Fruit fly (Drosophila melanogaster) whole organism, embryonic: Measurements from ENCODE around the gene dnc.

ENCODE experiments used
- ATbp ChIP-seq: fragments of 200-800 bp; sonication (Bioruptor generic); optimal IDR thresholded peaks from 2 replicates; lab custom pipeline; 2017; ENCODE audit warnings: missing biosample characterization, mild to moderate bottlenecking, missing genetic modification characterization, missing genetic modification reagents
- Atf3 ChIP-seq: fragments of 200-800 bp; sonication (Bioruptor generic); optimal IDR thresholded peaks from 3 replicates; lab custom pipeline; 2016; ENCODE audit warnings: missing biosample characterization, missing genetic modification characterization
- Awh ChIP-seq: fragments of 200-800 bp; sonication (Bioruptor generic); IDR thresholded peaks from 2 replicates; pipeline ENCODE4, ENCODE4 v1.3.6; 2022; ENCODE audit warnings: missing biosample characterization, missing genetic modification characterization
- Blimp-1 ChIP-seq: fragments of 200-800 bp; sonication (Bioruptor generic); optimal IDR thresholded peaks from 3 replicates; lab custom pipeline; 2018; ENCODE audit warnings: missing biosample characterization, missing genetic modification characterization, mild to moderate bottlenecking, moderate library complexity, missing genetic modification reagents
- CG10267 ChIP-seq: fragments of 200-800 bp; sonication (Bioruptor generic); optimal IDR thresholded peaks from 2 replicates; lab custom pipeline; 2018; ENCODE audit warnings: missing biosample characterization, mild to moderate bottlenecking, missing genetic modification characterization, moderate library complexity
- CG11247 ChIP-seq: fragments of 200-800 bp; sonication (Bioruptor generic); IDR thresholded peaks from 2 replicates; pipeline ENCODE4 v1.3.6; 2022; ENCODE audit warnings: missing biosample characterization, missing genetic modification characterization
- CG11398 ChIP-seq: fragments of 200-800 bp; sonication (Bioruptor generic); optimal IDR thresholded peaks from 2 replicates; lab custom pipeline; 2016; ENCODE audit warnings: missing biosample characterization, missing genetic modification characterization
- CG11504 ChIP-seq: fragments of 200-800 bp; sonication (Bioruptor generic); optimal IDR thresholded peaks from 3 replicates; lab custom pipeline; 2019; ENCODE audit warnings: missing biosample characterization, mild to moderate bottlenecking, missing genetic modification characterization, moderate library complexity
- CG12155 ChIP-seq: fragments of 200-800 bp; sonication (Bioruptor generic); optimal IDR thresholded peaks from 3 replicates; lab custom pipeline; 2016; ENCODE audit warnings: missing biosample characterization, missing genetic modification characterization
- CG12236 ChIP-seq: fragments of 200-800 bp; sonication (Bioruptor generic); optimal IDR thresholded peaks from 2 replicates; lab custom pipeline; 2016; ENCODE audit warnings: missing biosample characterization, missing genetic modification characterization
- CG14441 ChIP-seq: fragments of 200-800 bp; sonication (Bioruptor generic); IDR thresholded peaks from 2 replicates; pipeline ENCODE4 v1.3.6; 2022; ENCODE audit warnings: missing biosample characterization, missing genetic modification characterization
- CG17186 ChIP-seq: fragments of 200-800 bp; sonication (Bioruptor generic); optimal IDR thresholded peaks from 3 replicates; lab custom pipeline; 2017; ENCODE audit warnings: missing biosample characterization, missing genetic modification reagents, missing genetic modification characterization
- CG17361 ChIP-seq: fragments of 200-800 bp; sonication (Bioruptor generic); IDR thresholded peaks from 3 replicates; pipeline ENCODE4 v1.3.6; 2022; ENCODE audit warnings: missing biosample characterization, missing genetic modification characterization
- CG18619 ChIP-seq: fragments of 200-800 bp; sonication (Bioruptor generic); optimal IDR thresholded peaks from 3 replicates; lab custom pipeline; 2017; ENCODE audit warnings: missing biosample characterization, mild to moderate bottlenecking, missing genetic modification characterization
- CG2712 ChIP-seq: fragments of 200-800 bp; optimal IDR thresholded peaks from 3 replicates; lab custom pipeline; 2019; ENCODE audit warnings: missing biosample characterization, mild to moderate bottlenecking, missing genetic modification characterization, moderate library complexity
- CG2889 ChIP-seq: fragments of 200-800 bp; sonication (Bioruptor generic); IDR thresholded peaks from 3 replicates; pipeline ENCODE4 v1.3.6; 2022; ENCODE audit warnings: missing biosample characterization, missing genetic modification characterization
- CG3065 ChIP-seq: fragments of 200-800 bp; sonication (Bioruptor generic); optimal IDR thresholded peaks from 2 replicates; lab custom pipeline; 2016; ENCODE audit warnings: missing biosample characterization, missing genetic modification characterization
- CG31224 ChIP-seq: fragments of 200-800 bp; sonication (Bioruptor generic); IDR thresholded peaks from 2 replicates; pipeline ENCODE4 v1.3.6; 2022; ENCODE audit warnings: missing biosample characterization, missing genetic modification characterization
- CG3407 ChIP-seq: fragments of 200-800 bp; sonication (Bioruptor generic); optimal IDR thresholded peaks from 2 replicates; lab custom pipeline; 2018; ENCODE audit warnings: missing biosample characterization, mild to moderate bottlenecking, missing genetic modification characterization
- CG34422 ChIP-seq: fragments of 200-800 bp; sonication (Bioruptor generic); IDR thresholded peaks from 3 replicates; pipeline ENCODE4 v1.3.6; 2022; ENCODE audit warnings: missing biosample characterization, missing genetic modification characterization
- CG4617 ChIP-seq: fragments of 200-800 bp; sonication (Bioruptor generic); optimal IDR thresholded peaks from 3 replicates; lab custom pipeline; 2016; ENCODE audit warnings: missing biosample characterization, missing genetic modification characterization, borderline replicate concordance
- CG5180 ChIP-seq: fragments of 200-800 bp; sonication (Bioruptor generic); optimal IDR thresholded peaks from 3 replicates; lab custom pipeline; 2017; ENCODE audit warnings: missing biosample characterization, missing genetic modification characterization, mild to moderate bottlenecking, moderate library complexity, missing genetic modification reagents
- CG7556 ChIP-seq: fragments of 200-800 bp; sonication (Bioruptor generic); optimal IDR thresholded peaks from 2 replicates; lab custom pipeline; 2017; ENCODE audit warnings: missing biosample characterization, mild to moderate bottlenecking, missing genetic modification characterization
- CG8089 ChIP-seq: fragments of 200-800 bp; sonication (Bioruptor generic); optimal IDR thresholded peaks from 3 replicates; lab custom pipeline; 2016; ENCODE audit warnings: missing biosample characterization, missing genetic modification characterization
- CHES-1-like ChIP-seq: fragments of 200-800 bp; sonication (Bioruptor generic); optimal IDR thresholded peaks from 2 replicates; lab custom pipeline; 2016; ENCODE audit warnings: missing biosample characterization, missing genetic modification characterization
- Ets97D ChIP-seq: fragments of 200-800 bp; sonication (Bioruptor generic); optimal IDR thresholded peaks from 3 replicates; lab custom pipeline; 2016; ENCODE audit warnings: missing biosample characterization, missing genetic modification characterization
- Hand ChIP-seq: fragments of 200-800 bp; sonication (Bioruptor generic); optimal IDR thresholded peaks from 2 replicates; lab custom pipeline; 2017; ENCODE audit warnings: mild to moderate bottlenecking, missing biosample characterization, missing genetic modification reagents, missing genetic modification characterization
- Poxn ChIP-seq: fragments of 200-800 bp; sonication (Bioruptor generic); IDR thresholded peaks from 2 replicates; pipeline ENCODE4 v1.3.6; 2022; ENCODE audit warnings: missing biosample characterization, missing genetic modification characterization
- ab ChIP-seq: fragments of 200-800 bp; sonication (Bioruptor generic); optimal IDR thresholded peaks from 2 replicates; lab custom pipeline; 2016; ENCODE audit warnings: missing biosample characterization, missing genetic modification characterization
- chn ChIP-seq: fragments of 200-800 bp; sonication (Bioruptor generic); optimal IDR thresholded peaks from 2 replicates; lab custom pipeline; 2016; ENCODE audit warnings: missing biosample characterization, missing genetic modification characterization
- cwo ChIP-seq: fragments of 200-800 bp; sonication (Bioruptor generic); optimal IDR thresholded peaks from 3 replicates; lab custom pipeline; 2017; ENCODE audit warnings: missing biosample characterization, missing genetic modification characterization, mild to moderate bottlenecking, moderate library complexity, missing genetic modification reagents
- dmrt11E ChIP-seq: fragments of 200-800 bp; sonication (Bioruptor generic); optimal IDR thresholded peaks from 3 replicates; lab custom pipeline; 2018; ENCODE audit warnings: missing biosample characterization, mild to moderate bottlenecking, missing genetic modification characterization, moderate library complexity
- dpn ChIP-seq, 2 experiments: fragments of 200-800 bp; sonication (Bioruptor generic); optimal IDR thresholded peaks; 3 replicates each; lab custom pipeline; 2016; ENCODE audit warnings: missing biosample characterization in 2 of 2, missing genetic modification characterization in 2 of 2
- eyg ChIP-seq: fragments of 200-800 bp; sonication (Bioruptor generic); optimal IDR thresholded peaks from 3 replicates; lab custom pipeline; 2016; ENCODE audit warnings: missing biosample characterization, missing genetic modification characterization
- fd64A ChIP-seq: fragments of 200-800 bp; sonication (Bioruptor generic); optimal IDR thresholded peaks from 3 replicates; lab custom pipeline; 2018; ENCODE audit warnings: missing biosample characterization, mild to moderate bottlenecking, missing genetic modification characterization
- hbn ChIP-seq: fragments of 200-800 bp; sonication (Bioruptor generic); IDR thresholded peaks from 2 replicates; pipeline ENCODE4 v1.3.6; 2022; ENCODE audit warnings: missing biosample characterization, missing genetic modification characterization; ENCODE audit not compliant: partially characterized antibody
- hkb ChIP-seq, 2 experiments: fragments of 200-800 bp in 1 of 2; fragments of >200 bp in 1 of 2; sonication (Bioruptor generic) in 1 of 2; IDR thresholded peaks in 1 of 2; optimal IDR thresholded peaks in 1 of 2; 2 replicates each; pipeline versions ENCODE4 v1.3.6 to Lab custom; 2017 to 2022; ENCODE audit warnings: missing biosample characterization in 1 of 2, missing genetic modification characterization in 1 of 2
- jigr1 ChIP-seq: fragments of 200-800 bp; sonication (Bioruptor generic); IDR thresholded peaks from 3 replicates; pipeline ENCODE4 v1.3.6; 2022; ENCODE audit warnings: missing biosample characterization, missing genetic modification characterization
- p53 ChIP-seq: fragments of 200-800 bp; sonication (Bioruptor generic); optimal IDR thresholded peaks from 2 replicates; lab custom pipeline; 2016; ENCODE audit warnings: missing biosample characterization, missing genetic modification characterization
- pb ChIP-seq: fragments of 200-800 bp; sonication (Bioruptor generic); optimal IDR thresholded peaks from 3 replicates; lab custom pipeline; 2016; ENCODE audit warnings: missing biosample characterization, missing genetic modification characterization
- prd ChIP-seq, 3 experiments: fragments of >200 bp in 2 of 3; fragments of 200-800 bp in 1 of 3; sonication (Bioruptor generic) in 1 of 3; optimal IDR thresholded peaks in 2 of 3; IDR thresholded peaks in 1 of 3; 2 replicates in 2 of 3; 3 replicates in 1 of 3; pipeline versions ENCODE4 v1.3.6 to Lab custom; 2017 to 2022; ENCODE audit warnings: missing biosample characterization in 1 of 3, missing genetic modification characterization in 1 of 3
- sd ChIP-seq: fragments of 200-800 bp; sonication (Bioruptor generic); optimal IDR thresholded peaks from 3 replicates; lab custom pipeline; 2018; ENCODE audit warnings: missing biosample characterization, mild to moderate bottlenecking, missing genetic modification characterization, moderate library complexity
- toy ChIP-seq: fragments of 200-800 bp; sonication (Bioruptor generic); IDR thresholded peaks from 2 replicates; pipeline ENCODE4 v1.3.6; 2022; ENCODE audit warnings: missing biosample characterization, missing genetic modification characterization
- twi ChIP-seq: fragments of 200-800 bp; optimal IDR thresholded peaks from 2 replicates; lab custom pipeline; 2019; ENCODE audit warnings: missing biosample characterization, mild to moderate bottlenecking, missing genetic modification characterization, moderate library complexity
- usp ChIP-seq: fragments of >200 bp; optimal IDR thresholded peaks from 2 replicates; lab custom pipeline; 2017; ENCODE audit warnings: missing biosample characterization, missing genetic modification characterization
- vnd ChIP-seq: fragments of 200-800 bp; sonication (Bioruptor generic); IDR thresholded peaks from 3 replicates; pipeline ENCODE4 v1.3.6; 2022; ENCODE audit warnings: missing biosample characterization, missing genetic modification characterization; ENCODE audit not compliant: partially characterized antibody
- wek ChIP-seq: fragments of 200-800 bp; sonication (Bioruptor generic); optimal IDR thresholded peaks from 3 replicates; lab custom pipeline; 2018; ENCODE audit warnings: missing biosample characterization, mild to moderate bottlenecking, missing genetic modification characterization, moderate library complexity

dnc gene

dm6 chrX:3365586-3365985 is 189.3 kb downstream of the dnc start:
- TF ChIP-seq CG34422 (GFP tag; lab: Robert Waterston, UW), result no peak
- TF ChIP-seq vnd (GFP tag; lab: Robert Waterston, UW), result no peak
- TF ChIP-seq Poxn (GFP tag; lab: Robert Waterston, UW), result no peak
- no peak for TF ChIP-seq CG2712 (tag; lab: Kevin White, UChicago)
- TF ChIP-seq sd, result peak; percentile 67
- no peak for TF ChIP-seq CG12155 (GFP tag; lab: Kevin White, UChicago)
- peak; percentile 30 for TF ChIP-seq cwo (GFP tag; lab: Kevin White, UChicago)

- TF ChIP-seq jigr1 (GFP tag; lab: Robert Waterston, UW) (no peak), twi (tag; lab: Kevin White, UChicago) (peak; percentile 71), toy (GFP tag; lab: Robert Waterston, UW) (no peak), wek (GFP tag; lab: Kevin White, UChicago) (no peak), CG31224 (GFP tag; lab: Robert Waterston, UW) (no peak), CG8089 (GFP tag; lab: Kevin White, UChicago) (peak; percentile 16), Blimp-1 (peak; percentile 30), ATbp (GFP tag; lab: Kevin White, UChicago) (no peak), CG17186 (GFP tag; lab: Kevin White, UChicago) (no peak), CG7556 (peak; percentile 23), CG14441 (GFP tag; lab: Robert Waterston, UW) (no peak), Ets97D (GFP tag; lab: Kevin White, UChicago) (no peak), dmrt11E (peak; percentile 92), dpn (GFP tag; optimal IDR thresholded peaks at IDR 0.05; lab: Kevin White, UChicago) (peak in 1 of 2 experiments; percentile 16), CG11504 (tag; lab: Kevin White, UChicago) (peak; percentile 32), hkb (optimal IDR thresholded peaks at IDR 0.05; lab: Kevin White, UChicago) (no peak), hkb (GFP tag; IDR thresholded peaks at IDR 0.05; lab: Robert Waterston, UW) (no peak), CG12236 (GFP tag; lab: Kevin White, UChicago) (peak; percentile 51), ab (GFP tag; lab: Kevin White, UChicago) (no peak), CG11247 (GFP tag; lab: Robert Waterston, UW) (no peak), CG2889 (GFP tag; lab: Robert Waterston, UW) (no peak), pb (GFP tag; lab: Kevin White, UChicago) (no peak), hbn (GFP tag; lab: Robert Waterston, UW) (no peak), CG5180 (GFP tag; lab: Kevin White, UChicago) (no peak), p53 (GFP tag; lab: Kevin White, UChicago) (no peak), CG4617 (GFP tag; lab: Kevin White, UChicago) (no peak), CG10267 (tag; lab: Kevin White, UChicago) (peak; percentile 77), Awh (GFP tag; lab: Robert Waterston, UW) (no peak), CG17361 (0 out of 3 replicates have a peak, but pooled peaks have one; percentile 34), prd (optimal IDR thresholded peaks at IDR 0.05; lab: Kevin White, UChicago) (no peak), prd (GFP tag; IDR thresholded peaks at IDR 0.05; lab: Robert Waterston, UW) (peak; percentile 76; the same call in 2 of the 3 replicates), CG34422 (GFP tag; lab: Robert Waterston, UW) (no peak), fd64A (GFP tag; lab: Kevin White, UChicago) (no peak), chn (GFP tag; lab: Kevin White, UChicago) (peak; percentile 57), CG18619 (GFP tag; lab: Kevin White, UChicago) (no peak), CHES-1-like (peak; percentile 41), usp (GFP tag; lab: Kevin White, UChicago) (no peak), CG11398 (no peak), Hand (no peak), Atf3 (GFP tag; lab: Kevin White, UChicago) (peak; percentile 24), CG3407 (GFP tag; lab: Kevin White, UChicago) (no peak), eyg (no peak), CG3065 (no peak)
Observed at dm6 chrX:3366884-3367669, 190.8 kb downstream of the dnc start.
